Fruit fly (Drosophila melanogaster) whole organism, pupa: ENCODE results near the gene Kap-alpha3.

ENCODE experiments used
- CG10348 ChIP-seq: fragments of 200-800 bp; sonication (Bioruptor generic); IDR thresholded peaks from 2 replicates; pipeline ENCODE4 v1.3.6; 2022; ENCODE audit warnings: missing biosample characterization, missing genetic modification characterization
- CG13204 ChIP-seq: fragments of 200-800 bp; sonication (Bioruptor generic); optimal IDR thresholded peaks from 2 replicates; lab custom pipeline; 2018; ENCODE audit warnings: missing biosample characterization, mild to moderate bottlenecking, missing genetic modification characterization, moderate library complexity
- CG15710 ChIP-seq: fragments of 200-800 bp; sonication (Bioruptor generic); optimal IDR thresholded peaks from 2 replicates; lab custom pipeline; 2018; ENCODE audit warnings: missing biosample characterization, mild to moderate bottlenecking, missing genetic modification characterization, moderate library complexity
- CG17806 ChIP-seq: fragments of 200-800 bp; sonication (Bioruptor generic); optimal IDR thresholded peaks from 2 replicates; lab custom pipeline; 2018; ENCODE audit warnings: missing biosample characterization, mild to moderate bottlenecking, missing genetic modification characterization, moderate library complexity
- CG32121 ChIP-seq: fragments of 200-800 bp; sonication (Bioruptor generic); IDR thresholded peaks from 2 replicates; pipeline ENCODE4 v1.3.6; 2022; ENCODE audit warnings: missing biosample characterization, missing genetic modification characterization
- CG4496 ChIP-seq: fragments of 200-800 bp; sonication (Bioruptor generic); IDR thresholded peaks from 3 replicates; pipeline ENCODE4 v1.3.6; 2022; ENCODE audit warnings: missing biosample characterization, missing genetic modification characterization
- CG8159 ChIP-seq: fragments of 200-800 bp; sonication (Bioruptor generic); optimal IDR thresholded peaks from 3 replicates; lab custom pipeline; 2018; ENCODE audit warnings: missing biosample characterization, mild to moderate bottlenecking, missing genetic modification characterization, moderate library complexity
- CG8301 ChIP-seq: fragments of 200-800 bp; sonication (Bioruptor generic); optimal IDR thresholded peaks from 2 replicates; lab custom pipeline; 2018; ENCODE audit warnings: missing biosample characterization, mild to moderate bottlenecking, missing genetic modification characterization
- CG9948 ChIP-seq: fragments of 200-800 bp; sonication (Bioruptor generic); optimal IDR thresholded peaks from 2 replicates; lab custom pipeline; 2018; ENCODE audit warnings: missing biosample characterization, mild to moderate bottlenecking, missing genetic modification characterization, moderate library complexity
- D1 ChIP-seq: fragments of 200-800 bp; sonication (Bioruptor generic); optimal IDR thresholded peaks from 2 replicates; lab custom pipeline; 2018; ENCODE audit warnings: missing biosample characterization, mild to moderate bottlenecking, missing genetic modification characterization, moderate library complexity
- EcR ChIP-seq: fragments of 200-800 bp; sonication (Bioruptor generic); optimal IDR thresholded peaks from 3 replicates; lab custom pipeline; 2019; ENCODE audit warnings: missing biosample characterization, missing genetic modification characterization, mild to moderate bottlenecking, moderate library complexity, missing genetic modification reagents
- Ets98B ChIP-seq: fragments of 200-800 bp; sonication (Bioruptor generic); IDR thresholded peaks from 2 replicates; pipeline ENCODE4 v1.3.6; 2022; ENCODE audit warnings: missing biosample characterization, missing genetic modification characterization
- Pif1A ChIP-seq: fragments of 200-800 bp; sonication (Bioruptor generic); optimal IDR thresholded peaks from 3 replicates; lab custom pipeline; 2016; ENCODE audit warnings: missing biosample characterization, missing genetic modification characterization
- Pif1B ChIP-seq: fragments of 200-800 bp; sonication (Bioruptor generic); optimal IDR thresholded peaks from 3 replicates; lab custom pipeline; 2016; ENCODE audit warnings: missing biosample characterization, missing genetic modification characterization
- Snoo ChIP-seq: fragments of 200-800 bp; sonication (Bioruptor generic); optimal IDR thresholded peaks from 3 replicates; lab custom pipeline; 2017; ENCODE audit warnings: missing biosample characterization, mild to moderate bottlenecking, missing genetic modification characterization, inconsistent platforms
- fd96Ca ChIP-seq: fragments of 200-800 bp; sonication (Bioruptor generic); IDR thresholded peaks from 3 replicates; pipeline ENCODE4 v1.3.6; 2022; ENCODE audit warnings: missing biosample characterization, missing genetic modification characterization
- gl ChIP-seq: fragments of 200-800 bp; sonication (Bioruptor generic); optimal IDR thresholded peaks from 2 replicates; lab custom pipeline; 2018; ENCODE audit warnings: missing biosample characterization, mild to moderate bottlenecking, missing genetic modification characterization
- rn ChIP-seq: fragments of 200-800 bp; sonication (Bioruptor generic); IDR thresholded peaks from 2 replicates; pipeline ENCODE4 v1.3.6; 2022; ENCODE audit warnings: missing biosample characterization, missing genetic modification characterization

Kap-alpha3 gene

dm6 chr3R:9565895-9566294 is 11.6 kb downstream of the Kap-alpha3 start, which contains the start of gene CG16789:
TSS of gene CG16789 (plus strand) at chr3R:9566195.
- TF ChIP-seq Ets98B (GFP tag; lab: Robert Waterston, UW): no peak
- no peak for TF ChIP-seq Pif1B
- no peak for TF ChIP-seq CG32121 (GFP tag; lab: Robert Waterston, UW)
- TF ChIP-seq D1 (tag; lab: Kevin White, UChicago): no peak
- no peak for TF ChIP-seq CG10348 (GFP tag; lab: Robert Waterston, UW)
- TF ChIP-seq CG4496 (GFP tag; lab: Robert Waterston, UW): no peak
- no peak for TF ChIP-seq CG13204 (GFP tag; lab: Kevin White, UChicago)

dm6 chr3R:9563240-9563992 is 14.1 kb downstream of the Kap-alpha3 start, which contains the start of the genes CG9393 and Vps45:
TSS of gene CG9393 (minus strand) at chr3R:9563673.
TSS of gene Vps45 (plus strand) at chr3R:9563924.
- TF ChIP-seq CG15710: peak; percentile 38
- peak; percentile 26 for TF ChIP-seq CG9948
- no peak for TF ChIP-seq Pif1B
- TF ChIP-seq CG4496 (GFP tag; lab: Robert Waterston, UW): 0 out of 3 replicates have a peak, but pooled peaks have one; percentile 42
- TF ChIP-seq EcR (GFP tag; lab: Kevin White, UChicago): no peak
- TF ChIP-seq Pif1A (GFP tag; lab: Kevin White, UChicago): no peak
- peak; percentile 31 for TF ChIP-seq CG17806 (tag; lab: Kevin White, UChicago)
- TF ChIP-seq rn (GFP tag; lab: Robert Waterston, UW): no peak
- TF ChIP-seq CG32121 (GFP tag; lab: Robert Waterston, UW): peak; percentile 32; the same call in 1 of the 2 replicates

DNA sequence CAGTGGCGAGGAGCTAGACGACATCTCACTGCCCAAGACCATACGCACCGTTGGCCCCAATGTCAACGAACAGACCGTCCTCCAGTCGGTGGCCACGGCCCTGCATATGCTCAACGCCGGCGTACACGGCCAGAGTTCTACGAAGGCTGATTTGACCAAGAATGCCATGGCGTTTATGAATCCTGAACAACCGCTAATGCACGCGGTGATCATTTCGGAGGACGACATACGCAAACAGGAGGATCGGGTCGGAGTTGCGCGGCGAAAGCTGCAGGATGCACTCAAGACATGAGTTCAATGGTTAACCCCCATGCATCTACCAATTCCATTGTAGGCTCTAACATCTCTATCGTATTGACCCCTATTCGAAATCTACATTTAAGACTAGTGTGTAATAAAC is 16.4 kb downstream of the Kap-alpha3 start:
- TF ChIP-seq CG13204 (GFP tag; lab: Kevin White, UChicago) (no peak), Pif1A (GFP tag; lab: Kevin White, UChicago) (no peak), D1 (tag; lab: Kevin White, UChicago) (no peak), CG4496 (GFP tag; lab: Robert Waterston, UW) (no peak), CG17806 (tag; lab: Kevin White, UChicago) (no peak), CG10348 (GFP tag; lab: Robert Waterston, UW) (no peak), Ets98B (GFP tag; lab: Robert Waterston, UW) (no peak), CG8301 (tag; lab: Kevin White, UChicago) (no peak), gl (tag; lab: Kevin White, UChicago) (no peak), CG9948 (no peak), EcR (GFP tag; lab: Kevin White, UChicago) (no peak), Pif1B (no peak)
- TF ChIP-seq, all 21 proteins: peak for 0

- TF ChIP-seq CG32121 (GFP tag; lab: Robert Waterston, UW) (peak; percentile 48; the same call in 1 of the 2 replicates), Snoo (tag; lab: Kevin White, UChicago) (peak; percentile 31), CG17806 (tag; lab: Kevin White, UChicago) (peak; percentile 15), fd96Ca (peak; percentile 42; the same call in 1 of the 3 replicates), Ets98B (GFP tag; lab: Robert Waterston, UW) (no peak), CG15710 (peak; percentile 65), D1 (tag; lab: Kevin White, UChicago) (no peak), Pif1A (GFP tag; lab: Kevin White, UChicago) (no peak), CG10348 (GFP tag; lab: Robert Waterston, UW) (no peak), CG4496 (GFP tag; lab: Robert Waterston, UW) (peak; percentile 55; the same call in 2 of the 3 replicates), CG8159 (tag; lab: Kevin White, UChicago) (peak; percentile 53), CG13204 (GFP tag; lab: Kevin White, UChicago) (no peak), CG9948 (peak; percentile 20), rn (GFP tag; lab: Robert Waterston, UW) (peak; percentile 20; the same call in 1 of the 2 replicates)
Observed at dm6 chr3R:9559413-9560014, 18.0 kb downstream of the Kap-alpha3 start, which contains the start of the genes AP-1mu and MBD-like. TSS of gene AP-1mu (minus strand) at chr3R:9559525. TSS of gene MBD-like (plus strand) at chr3R:9559760.

DNA sequence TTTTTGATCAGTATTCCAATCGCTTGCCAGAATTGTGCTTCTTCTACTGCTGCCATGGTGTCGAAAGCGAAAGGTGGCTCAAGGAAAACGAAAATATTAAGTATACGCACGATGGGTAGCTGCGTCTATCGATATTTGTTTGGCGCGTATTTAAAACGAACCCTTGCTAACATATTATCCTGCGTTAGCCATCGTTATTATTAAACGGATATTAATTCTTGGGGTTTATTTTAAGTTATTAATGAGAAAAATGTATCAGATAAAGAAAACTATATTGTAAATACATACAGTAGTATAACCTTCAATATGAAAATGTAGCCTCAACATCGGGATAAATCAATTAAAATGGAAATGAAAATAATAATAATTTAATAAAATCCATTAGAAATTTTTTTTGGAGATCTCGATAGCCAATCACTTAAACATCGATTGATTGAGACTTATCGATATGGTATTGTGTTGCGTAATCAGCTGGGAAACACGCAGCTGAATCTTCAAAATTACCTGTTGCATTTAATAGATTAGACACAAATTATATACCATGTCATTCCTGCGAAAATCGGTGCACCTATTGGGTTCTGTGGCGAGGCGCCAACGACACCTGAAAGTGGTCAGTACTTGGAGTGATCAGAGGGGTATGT is 22.1 kb downstream of the Kap-alpha3 start, which contains the start of the genes CG9386 and BckdhA:
TSS of gene CG9386 (minus strand) at position 75 of the 641 bp plus-strand sequence.
TSS of gene BckdhA (plus strand) at position 452 of the 641 bp plus-strand sequence.
- TF ChIP-seq CG8159 (tag; lab: Kevin White, UChicago) (peak; percentile 16), CG4496 (GFP tag; lab: Robert Waterston, UW) (peak; percentile 39; the same call in 1 of the 3 replicates), CG13204 (GFP tag; lab: Kevin White, UChicago) (no peak), Snoo (tag; lab: Kevin White, UChicago) (peak; percentile 23), CG32121 (GFP tag; lab: Robert Waterston, UW) (0 out of 2 replicates have a peak, but pooled peaks have one; percentile 10), CG10348 (GFP tag; lab: Robert Waterston, UW) (no peak)
- TF ChIP-seq, all 21 proteins: peak for 4
